Fruit fly (Drosophila melanogaster): ENCODE data around the gene CG4829.

DNA sequence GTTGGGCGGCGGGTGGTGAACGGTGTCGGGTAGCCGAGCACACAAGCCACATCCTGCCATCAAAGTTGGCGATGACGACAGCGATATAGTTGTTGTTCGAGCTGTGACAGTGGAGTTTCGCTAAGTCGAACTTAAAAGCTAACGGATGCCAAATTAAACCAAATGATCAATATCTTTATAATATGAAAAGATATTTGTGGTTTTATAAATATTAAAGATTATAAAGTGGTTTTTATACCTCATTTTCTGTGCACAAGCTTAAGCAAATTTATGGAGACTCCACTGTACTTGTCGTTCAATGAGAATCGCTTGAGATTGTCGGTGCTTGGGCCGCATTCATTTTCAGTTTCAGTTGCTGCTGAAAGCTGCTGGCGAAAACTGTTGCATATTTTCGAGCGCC is 10.6 kb downstream of the CG4829 start:
- TF ChIP-seq Hr78 (GFP tag; optimal IDR thresholded peaks at IDR 0.05): no peak
- TF ChIP-seq sr (GFP tag; IDR thresholded peaks at IDR 0.05): no peak
- no peak for TF ChIP-seq slp2 (GFP tag; optimal IDR thresholded peaks at IDR 0.05)
- no peak for TF ChIP-seq pb (GFP tag; optimal IDR thresholded peaks at IDR 0.05)
- TF ChIP-seq vvl (GFP tag; IDR thresholded peaks at IDR 0.05): peak; percentile 76
- TF ChIP-seq so (GFP tag; IDR thresholded peaks at IDR 0.05): 0 out of 3 replicates have a peak, but pooled peaks have one; percentile 28
- TF ChIP-seq Ptx1 (GFP tag; IDR thresholded peaks at IDR 0.05): peak; percentile 66

All from whole organism, embryonic.